Fruit fly (Drosophila melanogaster) whole organism: Measurements from ENCODE around the gene Acn.

Experiments used
- CG8478 ChIP-seq: fragments of >200 bp; optimal IDR thresholded peaks from 2 replicates; lab custom pipeline; 2018; ENCODE audit warnings: inconsistent platforms
- EcR ChIP-seq, 2 experiments: fragments of >200 bp; optimal IDR thresholded peaks; 2 replicates each; lab custom pipeline; 2017; ENCODE audit warnings: missing biosample characterization in 2 of 2, missing genetic modification characterization in 2 of 2, missing genetic modification reagents in 2 of 2

- TF ChIP-seq EcR (GFP tag; optimal IDR thresholded peaks at IDR 0.05; lab: Kevin White, UChicago) (no peak), CG8478 (lab: Kevin White, UChicago) (no peak)
These were observed 8.8 kb downstream of the Acn start, which contains the start of gene CG10492 for dm6 chr2L:19053860-19054515.
